Worm (Caenorhabditis elegans): ENCODE measurements around the gene tceb-3.
"Not testable (repeated sequence)": the region's sequence is repeated elsewhere in the genome, so short reads cannot be mapped to it uniquely, and the experiment has no call there.

- not testable (repeated sequence) for TF ChIP-seq nhr-76 (tag; optimal IDR thresholded peaks at IDR 0.05); daf-12 (tag; optimal IDR thresholded peaks at IDR 0.05); lin-39 (tag; optimal IDR thresholded peaks at IDR 0.05); eor-1 (tag; optimal IDR thresholded peaks at IDR 0.05); egl-27 (tag; optimal IDR thresholded peaks at IDR 0.05); pha-4 (tag; optimal IDR thresholded peaks at IDR 0.05); ztf-4 (tag; optimal IDR thresholded peaks at IDR 0.05); nhr-23 (tag; optimal IDR thresholded peaks at IDR 0.05); fkh-10 (GFP tag; optimal IDR thresholded peaks at IDR 0.05); pqm-1 (tag; optimal IDR thresholded peaks at IDR 0.05); lin-15B (tag; optimal IDR thresholded peaks at IDR 0.05); egl-5 (tag; optimal IDR thresholded peaks at IDR 0.05); unc-62 (GFP tag; optimal IDR thresholded peaks at IDR 0.05)
These were observed 42.8 kb downstream of the tceb-3 start, which contains the start of gene sra-12 for ce11 chrII:10904379-10904778.
